Worm (Caenorhabditis elegans) whole organism, early embryonic: ENCODE data around the gene igcm-4.

Experiments used
- B0310.2 ChIP-seq: sonication (generic microtip); optimal IDR thresholded peaks from 2 replicates; lab custom pipeline; 2016; ENCODE audit warnings: mild to moderate bottlenecking, missing genetic modification characterization, missing compliant biosample characterization
- aly-1 ChIP-seq: sonication (generic microtip); optimal IDR thresholded peaks from 2 replicates; lab custom pipeline; 2016; ENCODE audit warnings: missing genetic modification characterization, missing compliant biosample characterization
- ama-1 ChIP-seq: fragments of 150-350 bp; optimal IDR thresholded peaks from 2 replicates; lab custom pipeline; 2014
- ceh-36 ChIP-seq: sonication (generic microtip); optimal IDR thresholded peaks from 2 replicates; lab custom pipeline; 2016; ENCODE audit warnings: missing genetic modification characterization, inconsistent platforms, missing compliant biosample characterization
- flt-1 ChIP-seq: fragments of 200-800 bp; sonication (Bioruptor generic); IDR thresholded peaks from 2 replicates; pipeline ENCODE4 v1.3.6; 2022; ENCODE audit warnings: missing genetic modification characterization, missing compliant biosample characterization
- scrt-1 ChIP-seq: fragments of 200-800 bp; sonication (Bioruptor generic); IDR thresholded peaks from 2 replicates; pipeline ENCODE4 v1.3.6; 2022; ENCODE audit warnings: missing genetic modification characterization, missing compliant biosample characterization

DNA sequence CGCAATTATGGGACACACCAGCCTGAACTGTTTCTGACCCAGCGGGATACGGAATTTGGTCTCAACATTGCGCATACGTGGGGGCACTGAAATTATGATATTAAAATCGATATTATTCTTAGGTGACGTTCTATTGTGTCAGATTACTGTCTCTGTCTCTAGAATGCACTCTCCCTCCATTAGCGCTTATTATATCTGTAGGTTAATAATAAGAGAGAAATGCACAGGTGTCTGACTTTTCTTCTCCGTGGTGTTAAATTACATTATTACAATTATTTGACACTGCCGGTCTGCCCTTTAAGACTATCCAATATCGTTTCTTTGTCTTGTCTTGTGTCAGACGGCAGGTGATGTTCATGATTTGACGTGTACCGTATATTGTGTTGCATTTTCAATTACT is 3.5 kb downstream of the igcm-4 start:
- no peak for TF ChIP-seq ama-1
- TF ChIP-seq flt-1 (GFP tag; lab: Robert Waterston, UW): no peak
- no peak for TF ChIP-seq ceh-36 (tag; lab: Kevin White, UChicago)
- no peak for TF ChIP-seq aly-1 (tag; lab: Kevin White, UChicago)
- no peak for TF ChIP-seq scrt-1
- TF ChIP-seq B0310.2 (tag; lab: Kevin White, UChicago): no peak
